Fruit fly (Drosophila melanogaster) whole organism, embryonic: Measurements from ENCODE around the gene Fer3.
A peak's percentile ranks its signal among the peaks of the same experiment; 100 is the strongest.

Source experiments
- Awh ChIP-seq: fragments of 200-800 bp; sonication (Bioruptor generic); IDR thresholded peaks from 2 replicates; pipeline ENCODE4, ENCODE4 v1.3.6; 2022; ENCODE audit warnings: missing biosample characterization, missing genetic modification characterization
- CG10147 ChIP-seq: fragments of 200-800 bp; sonication (Bioruptor generic); optimal IDR thresholded peaks from 2 replicates; lab custom pipeline; 2019; ENCODE audit warnings: missing biosample characterization, mild to moderate bottlenecking, missing genetic modification characterization, moderate library complexity
- CG11723 ChIP-seq: fragments of 200-800 bp; sonication (Bioruptor generic); optimal IDR thresholded peaks from 2 replicates; lab custom pipeline; 2017; ENCODE audit warnings: missing biosample characterization, mild to moderate bottlenecking, missing genetic modification characterization
- CG13296 ChIP-seq: fragments of 200-800 bp; sonication (Bioruptor generic); optimal IDR thresholded peaks from 3 replicates; lab custom pipeline; 2018; ENCODE audit warnings: missing biosample characterization, mild to moderate bottlenecking, missing genetic modification characterization
- CG14050 ChIP-seq: fragments of 200-800 bp; sonication (Bioruptor generic); IDR thresholded peaks from 3 replicates; pipeline ENCODE4 v1.3.6; 2022; ENCODE audit warnings: missing biosample characterization, missing genetic modification characterization
- CG14710 ChIP-seq: fragments of 200-800 bp; sonication (Bioruptor generic); optimal IDR thresholded peaks from 3 replicates; lab custom pipeline; 2019; ENCODE audit warnings: missing biosample characterization, mild to moderate bottlenecking, missing genetic modification characterization, moderate library complexity
- CG15514 ChIP-seq: fragments of 200-800 bp; sonication (Bioruptor generic); optimal IDR thresholded peaks from 3 replicates; lab custom pipeline; 2017; ENCODE audit warnings: missing biosample characterization, missing genetic modification characterization, mild to moderate bottlenecking, moderate library complexity, missing genetic modification reagents
- CG1602 ChIP-seq: fragments of 200-800 bp; sonication (Bioruptor generic); optimal IDR thresholded peaks from 3 replicates; lab custom pipeline; 2016; ENCODE audit warnings: missing biosample characterization, missing genetic modification characterization
- CG1792 ChIP-seq: fragments of 200-800 bp; sonication (Bioruptor generic); optimal IDR thresholded peaks from 2 replicates; lab custom pipeline; 2016; ENCODE audit warnings: missing biosample characterization, missing genetic modification characterization
- CG18476 ChIP-seq: fragments of 200-800 bp; sonication (Bioruptor generic); optimal IDR thresholded peaks from 2 replicates; lab custom pipeline; 2016; ENCODE audit warnings: missing biosample characterization, mild to moderate bottlenecking, missing genetic modification characterization
- CG18619 ChIP-seq: fragments of 200-800 bp; sonication (Bioruptor generic); optimal IDR thresholded peaks from 3 replicates; lab custom pipeline; 2017; ENCODE audit warnings: missing biosample characterization, mild to moderate bottlenecking, missing genetic modification characterization
- CG31365 ChIP-seq: fragments of 200-800 bp; sonication (Bioruptor generic); optimal IDR thresholded peaks from 2 replicates; lab custom pipeline; 2018; ENCODE audit warnings: missing biosample characterization, mild to moderate bottlenecking, missing genetic modification characterization
- CG32767 ChIP-seq: fragments of 200-800 bp; sonication (Bioruptor generic); IDR thresholded peaks from 2 replicates; pipeline ENCODE4 v1.3.6; 2022; ENCODE audit warnings: missing biosample characterization, missing genetic modification characterization
- CG3726 ChIP-seq: fragments of 200-800 bp; sonication (Bioruptor generic); IDR thresholded peaks from 3 replicates; pipeline ENCODE4, ENCODE4 v1.3.6; 2022; ENCODE audit warnings: missing biosample characterization, missing genetic modification characterization
- CG3995 ChIP-seq: fragments of 200-800 bp; sonication (Bioruptor generic); optimal IDR thresholded peaks from 3 replicates; lab custom pipeline; 2016; ENCODE audit warnings: missing biosample characterization, missing genetic modification characterization
- CG43689 ChIP-seq: fragments of 200-800 bp; sonication (Bioruptor generic); IDR thresholded peaks from 2 replicates; pipeline ENCODE4 v1.3.6; 2022; ENCODE audit warnings: missing biosample characterization, missing genetic modification characterization
- CG4424 ChIP-seq: fragments of 200-800 bp; sonication (Bioruptor generic); optimal IDR thresholded peaks from 3 replicates; lab custom pipeline; 2016; ENCODE audit warnings: missing biosample characterization, missing genetic modification characterization
- CG4730 ChIP-seq: fragments of 200-800 bp; sonication (Bioruptor generic); IDR thresholded peaks from 2 replicates; pipeline ENCODE4 v1.3.6; 2022; ENCODE audit warnings: missing biosample characterization, missing genetic modification characterization
- CG4820 ChIP-seq: fragments of 200-800 bp; sonication (Bioruptor generic); optimal IDR thresholded peaks from 3 replicates; lab custom pipeline; 2016; ENCODE audit warnings: missing biosample characterization, missing genetic modification characterization
- CG6175 ChIP-seq: fragments of 200-800 bp; sonication (Bioruptor generic); IDR thresholded peaks from 3 replicates; pipeline ENCODE4 v1.3.6; 2022; ENCODE audit warnings: missing biosample characterization, missing genetic modification characterization
- CG6765 ChIP-seq: fragments of 200-800 bp; sonication (Bioruptor generic); optimal IDR thresholded peaks from 3 replicates; lab custom pipeline; 2017; ENCODE audit warnings: missing biosample characterization, mild to moderate bottlenecking, missing genetic modification characterization
- CG6791 ChIP-seq: fragments of 200-800 bp; sonication (Bioruptor generic); IDR thresholded peaks from 3 replicates; pipeline ENCODE4 v1.3.6; 2022; ENCODE audit warnings: missing biosample characterization, missing genetic modification characterization; ENCODE audit not compliant: partially characterized antibody
- CG8388 ChIP-seq: fragments of 200-800 bp; sonication (Bioruptor generic); optimal IDR thresholded peaks from 2 replicates; lab custom pipeline; 2019; ENCODE audit warnings: missing biosample characterization, mild to moderate bottlenecking, missing genetic modification characterization, moderate library complexity
- Chrac-16 ChIP-seq: fragments of 200-800 bp; sonication (Bioruptor generic); optimal IDR thresholded peaks from 3 replicates; lab custom pipeline; 2016; ENCODE audit warnings: missing biosample characterization, missing genetic modification characterization
- D19A ChIP-seq: fragments of 200-800 bp; optimal IDR thresholded peaks from 3 replicates; lab custom pipeline; 2019; ENCODE audit warnings: missing biosample characterization, mild to moderate bottlenecking, missing genetic modification characterization, moderate library complexity
- Dip2 ChIP-seq: fragments of 200-800 bp; sonication (Bioruptor generic); IDR thresholded peaks from 2 replicates; pipeline ENCODE4 v1.3.6; 2022; ENCODE audit warnings: missing biosample characterization, missing genetic modification characterization
- Eip74EF ChIP-seq, 2 experiments: fragments of 200-800 bp in 1 of 2; fragments of >200 bp in 1 of 2; sonication (Bioruptor generic) in 1 of 2; optimal IDR thresholded peaks; 2 replicates each; lab custom pipeline; 2017 to 2019; ENCODE audit warnings: missing biosample characterization in 2 of 2, missing genetic modification characterization in 2 of 2, mild to moderate bottlenecking in 1 of 2, moderate library complexity in 1 of 2
- GATAe ChIP-seq: fragments of 200-800 bp; sonication (Bioruptor generic); conservative IDR thresholded peaks from 2 replicates; pipeline ENCODE4 v1.3.6; 2022; ENCODE audit warnings: missing biosample characterization, missing genetic modification characterization
- H15 ChIP-seq: fragments of 200-800 bp; sonication (Bioruptor generic); IDR thresholded peaks from 3 replicates; pipeline ENCODE4 v1.3.6; 2022; ENCODE audit warnings: missing biosample characterization, missing genetic modification characterization
- H2.0 ChIP-seq: fragments of 200-800 bp; sonication (Bioruptor generic); IDR thresholded peaks from 2 replicates; pipeline ENCODE4 v1.3.6; 2022; ENCODE audit warnings: missing biosample characterization, missing genetic modification characterization
- HLH54F ChIP-seq: fragments of 200-800 bp; sonication (Bioruptor generic); optimal IDR thresholded peaks from 3 replicates; lab custom pipeline; 2016; ENCODE audit warnings: missing biosample characterization, missing genetic modification characterization
- Hsf ChIP-seq: fragments of 200-800 bp; sonication (Bioruptor generic); optimal IDR thresholded peaks from 3 replicates; lab custom pipeline; 2016; ENCODE audit warnings: missing biosample characterization, missing genetic modification characterization
- Kr ChIP-seq: fragments of 200-800 bp; sonication (Bioruptor generic); optimal IDR thresholded peaks from 2 replicates; lab custom pipeline; 2017; ENCODE audit warnings: missing biosample characterization, mild to moderate bottlenecking, missing genetic modification characterization
- Myb ChIP-seq: fragments of 200-800 bp; sonication (Bioruptor generic); optimal IDR thresholded peaks from 2 replicates; lab custom pipeline; 2016; ENCODE audit warnings: missing biosample characterization, missing genetic modification characterization
- Ptx1 ChIP-seq: fragments of 200-800 bp; sonication (Bioruptor generic); IDR thresholded peaks from 2 replicates; pipeline ENCODE4 v1.3.6; 2022; ENCODE audit warnings: missing biosample characterization, missing genetic modification characterization
- Sin3A ChIP-seq: fragments of >200 bp; optimal IDR thresholded peaks from 2 replicates; lab custom pipeline; 2018
- Six4 ChIP-seq: fragments of 200-800 bp; sonication (Bioruptor generic); optimal IDR thresholded peaks from 2 replicates; lab custom pipeline; 2016; ENCODE audit warnings: missing biosample characterization, missing genetic modification characterization
- TFAM ChIP-seq: fragments of 200-800 bp; sonication (Bioruptor generic); optimal IDR thresholded peaks from 2 replicates; lab custom pipeline; 2017; ENCODE audit warnings: missing biosample characterization, missing genetic modification characterization, inconsistent platforms
- ap ChIP-seq: fragments of 200-800 bp; sonication (Bioruptor generic); IDR thresholded peaks from 2 replicates; pipeline ENCODE4 v1.3.6; 2022; ENCODE audit warnings: missing biosample characterization, missing genetic modification characterization
- ara ChIP-seq: fragments of 200-800 bp; sonication (Bioruptor generic); IDR thresholded peaks from 2 replicates; pipeline ENCODE4 v1.3.6; 2022; ENCODE audit warnings: missing biosample characterization, missing genetic modification characterization
- crol ChIP-seq: fragments of 200-800 bp; sonication (Bioruptor generic); IDR thresholded peaks from 2 replicates; pipeline ENCODE4 v1.3.6; 2022; ENCODE audit warnings: missing biosample characterization, missing genetic modification characterization
- dm ChIP-seq: fragments of 200-800 bp; sonication (Bioruptor generic); optimal IDR thresholded peaks from 3 replicates; lab custom pipeline; 2016; ENCODE audit warnings: missing biosample characterization, missing genetic modification characterization
- fd64A ChIP-seq: fragments of 200-800 bp; sonication (Bioruptor generic); optimal IDR thresholded peaks from 3 replicates; lab custom pipeline; 2018; ENCODE audit warnings: missing biosample characterization, mild to moderate bottlenecking, missing genetic modification characterization
- gcm2 ChIP-seq: fragments of 200-800 bp; sonication (Bioruptor generic); optimal IDR thresholded peaks from 2 replicates; lab custom pipeline; 2016; ENCODE audit warnings: missing biosample characterization, missing genetic modification characterization
- h ChIP-seq: fragments of >200 bp; optimal IDR thresholded peaks from 2 replicates; lab custom pipeline; 2017
- nau ChIP-seq: fragments of 200-800 bp; sonication (Bioruptor generic); optimal IDR thresholded peaks from 3 replicates; lab custom pipeline; 2017; ENCODE audit warnings: missing biosample characterization, mild to moderate bottlenecking, missing genetic modification characterization, missing genetic modification reagents
- oc ChIP-seq: fragments of 200-800 bp; sonication (Bioruptor generic); optimal IDR thresholded peaks from 2 replicates; lab custom pipeline; 2018; ENCODE audit warnings: missing biosample characterization, mild to moderate bottlenecking, missing genetic modification characterization, moderate library complexity
- pum ChIP-seq: fragments of 200-800 bp; sonication (Bioruptor generic); optimal IDR thresholded peaks from 2 replicates; lab custom pipeline; 2016; ENCODE audit warnings: missing biosample characterization, missing genetic modification characterization
- tap ChIP-seq: fragments of 200-800 bp; optimal IDR thresholded peaks from 3 replicates; lab custom pipeline; 2019; ENCODE audit warnings: missing biosample characterization, mild to moderate bottlenecking, missing genetic modification characterization, moderate library complexity
- twi ChIP-seq: fragments of 200-800 bp; optimal IDR thresholded peaks from 2 replicates; lab custom pipeline; 2019; ENCODE audit warnings: missing biosample characterization, mild to moderate bottlenecking, missing genetic modification characterization, moderate library complexity
- zfh1 ChIP-seq: fragments of 200-800 bp; sonication (Bioruptor generic); IDR thresholded peaks from 3 replicates; pipeline ENCODE4 v1.3.6; 2022; ENCODE audit warnings: missing biosample characterization, missing genetic modification characterization

Fer3 gene

DNA sequence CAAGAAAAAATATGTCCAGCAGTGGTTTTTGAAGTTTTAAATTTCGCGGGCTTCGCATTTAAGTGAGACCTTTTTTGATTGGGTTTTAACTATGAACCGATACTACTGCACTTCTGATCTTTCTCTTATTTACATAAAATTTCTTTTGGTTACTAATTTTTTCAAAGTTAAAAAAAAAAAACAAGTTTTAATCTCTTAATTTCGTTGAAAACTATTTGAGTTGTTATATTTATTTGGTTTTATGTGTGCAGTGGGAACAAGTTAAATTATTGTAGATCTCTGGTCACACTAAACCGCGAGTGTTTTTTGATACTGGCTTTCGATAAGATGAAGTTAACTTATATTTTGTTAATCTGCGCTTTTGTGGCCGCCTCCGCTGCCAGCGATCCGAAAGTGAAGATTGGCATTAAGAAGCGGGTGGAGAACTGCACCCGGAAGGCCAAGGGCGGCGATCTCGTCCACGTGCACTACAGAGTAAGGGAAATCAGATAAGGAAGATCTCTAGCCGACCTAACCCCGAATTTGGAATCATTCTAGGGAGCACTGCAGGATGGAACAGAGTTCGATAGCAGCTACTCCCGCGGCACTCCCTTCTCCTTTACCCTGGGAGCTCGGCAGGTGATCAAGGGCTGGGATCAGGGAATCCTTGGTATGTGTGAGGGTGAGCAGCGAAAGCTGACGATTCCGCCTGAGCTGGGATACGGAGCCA, 20.0 kb downstream of the Fer3 start, which contains the start of gene CG14715 (continued):
- no peak for TF ChIP-seq CG4424 (GFP tag; lab: Kevin White, UChicago)
- TF ChIP-seq ap (GFP tag; lab: Robert Waterston, UW): no peak
- TF ChIP-seq CG6791: no peak
- TF ChIP-seq Eip74EF (GFP tag; optimal IDR thresholded peaks at IDR 0.05; lab: Kevin White, UChicago): no peak
- TF ChIP-seq CG6175 (GFP tag; lab: Robert Waterston, UW): no peak
- TF ChIP-seq crol: no peak
- no peak for TF ChIP-seq D19A (tag; lab: Kevin White, UChicago)
- TF ChIP-seq Dip2 (GFP tag; lab: Robert Waterston, UW): no peak
- no peak for TF ChIP-seq H15 (GFP tag; lab: Robert Waterston, UW)
- no peak for TF ChIP-seq zfh1 (GFP tag; lab: Robert Waterston, UW)
- peak; percentile 37 for TF ChIP-seq pum (GFP tag; lab: Kevin White, UChicago)
- TF ChIP-seq CG10147 (GFP tag; lab: Kevin White, UChicago): no peak
- peak; percentile 59 for TF ChIP-seq Hsf
- no peak for TF ChIP-seq nau (GFP tag; lab: Kevin White, UChicago)
- TF ChIP-seq CG18619 (GFP tag; lab: Kevin White, UChicago): no peak
- TF ChIP-seq ara: no peak
- peak; percentile 47; the same call in 1 of the 2 replicates for TF ChIP-seq H2.0 (GFP tag; lab: Robert Waterston, UW)
- TF ChIP-seq CG1602 (GFP tag; lab: Kevin White, UChicago): peak; percentile 33
- peak; percentile 52; the same call in 1 of the 2 replicates for TF ChIP-seq GATAe
- TF ChIP-seq CG3726 (GFP tag; lab: Robert Waterston, UW): no peak
- TF ChIP-seq CG4730 (GFP tag; lab: Robert Waterston, UW): no peak
- no peak for TF ChIP-seq CG14050 (GFP tag; lab: Robert Waterston, UW)
- TF ChIP-seq Myb (GFP tag; lab: Kevin White, UChicago): peak; percentile 28
- peak; percentile 62 for TF ChIP-seq dm (GFP tag; lab: Kevin White, UChicago)
- TF ChIP-seq CG1792 (GFP tag; lab: Kevin White, UChicago): no peak
- TF ChIP-seq TFAM (GFP tag; lab: Kevin White, UChicago): no peak
- TF ChIP-seq Sin3A (lab: Kevin White, UChicago): peak; percentile 25
- no peak for TF ChIP-seq h (lab: Kevin White, UChicago)
- TF ChIP-seq CG13296 (GFP tag; lab: Kevin White, UChicago): no peak
- no peak for TF ChIP-seq CG11723 (GFP tag; lab: Kevin White, UChicago)
- peak; percentile 39 for TF ChIP-seq Chrac-16
- no peak for TF ChIP-seq CG32767 (GFP tag; lab: Robert Waterston, UW)
- TF ChIP-seq Awh (GFP tag; lab: Robert Waterston, UW): no peak
- peak; percentile 19 for TF ChIP-seq CG4820
- TF ChIP-seq HLH54F: peak; percentile 4
- peak; percentile 86 for TF ChIP-seq CG14710 (tag; lab: Kevin White, UChicago)
- TF ChIP-seq oc (tag; lab: Kevin White, UChicago): no peak
- no peak for TF ChIP-seq Six4 (GFP tag; lab: Kevin White, UChicago)
- peak; percentile 75 for TF ChIP-seq Ptx1
- TF ChIP-seq twi: no peak
- TF ChIP-seq CG31365: no peak
- peak; percentile 34 for TF ChIP-seq CG8388 (GFP tag; lab: Kevin White, UChicago)
- no peak for TF ChIP-seq fd64A
- peak; percentile 86 for TF ChIP-seq CG15514 (GFP tag; lab: Kevin White, UChicago)
- TF ChIP-seq CG3995 (GFP tag; lab: Kevin White, UChicago): peak; percentile 60
- TF ChIP-seq CG18476 (GFP tag; lab: Kevin White, UChicago): peak; percentile 77
- TF ChIP-seq tap (tag; lab: Kevin White, UChicago): no peak
- TF ChIP-seq gcm2 (GFP tag; lab: Kevin White, UChicago): no peak
- no peak for TF ChIP-seq CG6765 (GFP tag; lab: Kevin White, UChicago)
- TF ChIP-seq CG43689 (GFP tag; lab: Robert Waterston, UW): no peak
- no peak for TF ChIP-seq Kr (GFP tag; lab: Kevin White, UChicago)
